Fruit fly (Drosophila melanogaster): ENCODE results near the gene CG31815.

The CG31815 gene

DNA sequence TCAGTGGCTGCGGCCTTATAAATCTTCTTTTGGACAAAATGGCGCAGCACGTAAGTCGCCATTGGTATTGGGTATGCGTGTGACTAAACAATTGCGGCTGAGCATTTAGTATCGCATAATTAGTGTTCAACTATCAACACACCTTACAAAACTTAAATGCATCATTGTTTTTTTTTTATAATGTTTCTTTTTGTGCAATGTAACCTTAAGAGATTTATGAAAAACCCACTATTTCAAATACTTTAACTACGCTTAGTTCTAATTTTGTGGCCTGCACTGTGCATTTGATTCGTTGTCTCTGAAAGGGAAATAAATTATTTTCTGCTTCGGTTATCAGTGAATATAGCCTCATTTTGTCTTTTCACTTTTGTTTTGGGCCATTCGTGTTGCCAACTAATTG, 38.3 kb downstream of the CG31815 start (continued):
- peak; percentile 6 for TF ChIP-seq psq (GFP tag; optimal IDR thresholded peaks at IDR 0.05)
- peak; percentile 14 for TF ChIP-seq CG11398 (GFP tag; optimal IDR thresholded peaks at IDR 0.05)
- TF ChIP-seq ind (GFP tag; optimal IDR thresholded peaks at IDR 0.05), result peak; percentile 70
- TF ChIP-seq CG3407 (GFP tag; optimal IDR thresholded peaks at IDR 0.05), result peak; percentile 7
- peak; percentile 44 for TF ChIP-seq CG9609 (GFP tag; optimal IDR thresholded peaks at IDR 0.05)
- peak; percentile 22 for TF ChIP-seq jumu (GFP tag; optimal IDR thresholded peaks at IDR 0.05)
- TF ChIP-seq tx (GFP tag; optimal IDR thresholded peaks at IDR 0.05), result peak; percentile 32
- peak; percentile 58 for TF ChIP-seq salm (tag; optimal IDR thresholded peaks at IDR 0.05)
- TF ChIP-seq CG6854 (GFP tag; optimal IDR thresholded peaks at IDR 0.05), result peak; percentile 47
- TF ChIP-seq Opbp (GFP tag; IDR thresholded peaks at IDR 0.05; ENCODE audit: partially characterized antibody), result no peak
- TF ChIP-seq CG17829 (tag; optimal IDR thresholded peaks at IDR 0.05), result peak; percentile 8
- TF ChIP-seq CG34422 (GFP tag; IDR thresholded peaks at IDR 0.05), result peak; percentile 63; the same call in 2 of the 3 replicates
- TF ChIP-seq tin (GFP tag; optimal IDR thresholded peaks at IDR 0.05), result peak; percentile 39
- peak; percentile 46 for TF ChIP-seq CG7271 (tag; optimal IDR thresholded peaks at IDR 0.05)
- peak; percentile 4 for TF ChIP-seq CG2202 (tag; optimal IDR thresholded peaks at IDR 0.05)
- no peak for TF ChIP-seq CG18011 (GFP tag; optimal IDR thresholded peaks at IDR 0.05)
- TF ChIP-seq cwo (GFP tag; optimal IDR thresholded peaks at IDR 0.05), result peak; percentile 60
- no peak for TF ChIP-seq wek (GFP tag; optimal IDR thresholded peaks at IDR 0.05)
- peak; percentile 43 for TF ChIP-seq CG12769 (tag; optimal IDR thresholded peaks at IDR 0.05)
- TF ChIP-seq fd3F (GFP tag; optimal IDR thresholded peaks at IDR 0.05), result peak; percentile 24
- peak; percentile 76 for TF ChIP-seq CG12391 (tag; optimal IDR thresholded peaks at IDR 0.05)
- TF ChIP-seq ranshi (GFP tag; IDR thresholded peaks at IDR 0.05), result peak; percentile 10; the same call in 1 of the 2 replicates
- peak; percentile 82 for TF ChIP-seq Ets65A (GFP tag)
- peak; percentile 59 for TF ChIP-seq CG13296 (GFP tag; optimal IDR thresholded peaks at IDR 0.05)
- peak; percentile 69 for TF ChIP-seq slbo (GFP tag; IDR thresholded peaks at IDR 0.05)
- TF ChIP-seq Hmr (GFP tag; optimal IDR thresholded peaks at IDR 0.05), result peak; percentile 77
- peak; percentile 38 for TF ChIP-seq CG1602 (GFP tag; optimal IDR thresholded peaks at IDR 0.05)
- peak; percentile 57 for TF ChIP-seq CG2712 (tag; optimal IDR thresholded peaks at IDR 0.05)
- TF ChIP-seq CG12659 (GFP tag; optimal IDR thresholded peaks at IDR 0.05), result peak; percentile 54
- TF ChIP-seq CG4854 (GFP tag; optimal IDR thresholded peaks at IDR 0.05), result peak; percentile 9
- TF ChIP-seq fd96Cb (tag; optimal IDR thresholded peaks at IDR 0.05), result peak; percentile 65
- TF ChIP-seq CG17328 (GFP tag; IDR thresholded peaks at IDR 0.05), result peak; percentile 37; the same call in 1 of the 2 replicates
- TF ChIP-seq Hr51 (GFP tag; optimal IDR thresholded peaks at IDR 0.05), result peak in 1 of 2 experiments; percentile 74
- peak; percentile 28 for TF ChIP-seq org-1 (GFP tag; optimal IDR thresholded peaks at IDR 0.05)
- TF ChIP-seq CG4360 (GFP tag; IDR thresholded peaks at IDR 0.05), result no peak
- TF ChIP-seq Trl (optimal IDR thresholded peaks at IDR 0.05), result no peak
- peak; percentile 55 for TF ChIP-seq Trl (GFP tag; optimal IDR thresholded peaks at IDR 0.05)
- peak in 1 of 3 experiments; percentile 47 for TF ChIP-seq lola (GFP tag; optimal IDR thresholded peaks at IDR 0.05)
- no peak; the same call in 2 of the 3 replicates for TF ChIP-seq CG11093 (GFP tag; IDR thresholded peaks at IDR 0.05)
- no peak for TF ChIP-seq maf-S (GFP tag; optimal IDR thresholded peaks at IDR 0.05)
- TF ChIP-seq mam (GFP tag; optimal IDR thresholded peaks at IDR 0.05), result peak; percentile 16
- peak; percentile 9 for TF ChIP-seq nom (GFP tag; optimal IDR thresholded peaks at IDR 0.05)
- TF ChIP-seq CG6654 (GFP tag; optimal IDR thresholded peaks at IDR 0.05), result no peak
- peak; percentile 67 for TF ChIP-seq CG4424 (GFP tag; optimal IDR thresholded peaks at IDR 0.05)
- TF ChIP-seq dysf (GFP tag; IDR thresholded peaks at IDR 0.05), result peak; percentile 72
- peak; percentile 85 for TF ChIP-seq CG11696 (GFP tag; IDR thresholded peaks at IDR 0.05)
- TF ChIP-seq CG6689 (GFP tag; IDR thresholded peaks at IDR 0.05), result peak; percentile 56; the same call in 1 of the 2 replicates
- 0 out of 3 replicates have a peak, but pooled peaks have one; percentile 46 for TF ChIP-seq H15 (GFP tag; IDR thresholded peaks at IDR 0.05)
- TF ChIP-seq pum (GFP tag; optimal IDR thresholded peaks at IDR 0.05), result peak; percentile 40
- peak; percentile 55 for TF ChIP-seq CG8388 (GFP tag; optimal IDR thresholded peaks at IDR 0.05)
- TF ChIP-seq jigr1 (GFP tag; IDR thresholded peaks at IDR 0.05), result no peak
